Fruit fly (Drosophila melanogaster) whole organism, embryonic: ENCODE measurements around the gene CG16790.

Experiments
- B-H1 ChIP-seq: fragments of 200-800 bp; sonication (Bioruptor generic); IDR thresholded peaks from 3 replicates; pipeline ENCODE4 v1.3.6; 2022; ENCODE audit warnings: missing biosample characterization, missing genetic modification characterization
- CG1024 ChIP-seq: fragments of 200-800 bp; sonication (Bioruptor generic); IDR thresholded peaks from 2 replicates; pipeline ENCODE4 v1.3.6; 2022; ENCODE audit warnings: missing biosample characterization, missing genetic modification characterization
- CG10431 ChIP-seq: fragments of 200-800 bp; sonication (Bioruptor generic); optimal IDR thresholded peaks from 3 replicates; lab custom pipeline; 2018; ENCODE audit warnings: missing biosample characterization, mild to moderate bottlenecking, missing genetic modification characterization
- CG10565 ChIP-seq: fragments of 200-800 bp; sonication (Bioruptor generic); optimal IDR thresholded peaks from 3 replicates; lab custom pipeline; 2016; ENCODE audit warnings: missing biosample characterization, mild to moderate bottlenecking, missing genetic modification characterization
- CG11504 ChIP-seq: fragments of 200-800 bp; sonication (Bioruptor generic); optimal IDR thresholded peaks from 3 replicates; lab custom pipeline; 2019; ENCODE audit warnings: missing biosample characterization, mild to moderate bottlenecking, missing genetic modification characterization, moderate library complexity
- CG12104 ChIP-seq: fragments of 200-800 bp; sonication (Bioruptor generic); optimal IDR thresholded peaks from 3 replicates; lab custom pipeline; 2016; ENCODE audit warnings: missing biosample characterization, missing genetic modification characterization
- CG12659 ChIP-seq: fragments of 200-800 bp; sonication (Bioruptor generic); optimal IDR thresholded peaks from 3 replicates; lab custom pipeline; 2017; ENCODE audit warnings: mild to moderate bottlenecking, missing biosample characterization, missing genetic modification reagents, missing genetic modification characterization
- CG13296 ChIP-seq: fragments of 200-800 bp; sonication (Bioruptor generic); optimal IDR thresholded peaks from 3 replicates; lab custom pipeline; 2018; ENCODE audit warnings: missing biosample characterization, mild to moderate bottlenecking, missing genetic modification characterization
- CG14860 ChIP-seq: fragments of 200-800 bp; sonication (Bioruptor generic); IDR thresholded peaks from 3 replicates; pipeline ENCODE4 v1.3.6; 2022; ENCODE audit warnings: missing biosample characterization, missing genetic modification characterization; ENCODE audit not compliant: partially characterized antibody
- CG15601 ChIP-seq: fragments of 200-800 bp; sonication (Bioruptor generic); optimal IDR thresholded peaks from 3 replicates; lab custom pipeline; 2019; ENCODE audit warnings: missing biosample characterization, mild to moderate bottlenecking, missing genetic modification characterization, moderate library complexity
- CG16813 ChIP-seq: fragments of 200-800 bp; sonication (Bioruptor generic); IDR thresholded peaks from 3 replicates; pipeline ENCODE4 v1.3.6; 2022; ENCODE audit warnings: missing biosample characterization, missing genetic modification characterization; ENCODE audit not compliant: partially characterized antibody
- CG17186 ChIP-seq: fragments of 200-800 bp; sonication (Bioruptor generic); optimal IDR thresholded peaks from 3 replicates; lab custom pipeline; 2017; ENCODE audit warnings: missing biosample characterization, missing genetic modification reagents, missing genetic modification characterization
- CG17361 ChIP-seq: fragments of 200-800 bp; sonication (Bioruptor generic); IDR thresholded peaks from 3 replicates; pipeline ENCODE4 v1.3.6; 2022; ENCODE audit warnings: missing biosample characterization, missing genetic modification characterization
- CG17568 ChIP-seq: fragments of 200-800 bp; sonication (Bioruptor generic); optimal IDR thresholded peaks from 2 replicates; lab custom pipeline; 2018; ENCODE audit warnings: missing biosample characterization, mild to moderate bottlenecking, missing genetic modification characterization, moderate library complexity
- CG2120 ChIP-seq: fragments of 200-800 bp; sonication (Bioruptor generic); optimal IDR thresholded peaks from 3 replicates; lab custom pipeline; 2016; ENCODE audit warnings: missing biosample characterization, missing genetic modification characterization
- CG3163 ChIP-seq: fragments of 200-800 bp; sonication (Bioruptor generic); optimal IDR thresholded peaks from 3 replicates; lab custom pipeline; 2016; ENCODE audit warnings: missing biosample characterization, missing genetic modification characterization
- CG6813 ChIP-seq: fragments of 200-800 bp; sonication (Bioruptor generic); optimal IDR thresholded peaks from 2 replicates; lab custom pipeline; 2017; ENCODE audit warnings: missing biosample characterization, missing genetic modification characterization, mild to moderate bottlenecking, moderate library complexity, missing genetic modification reagents
- CG7963 ChIP-seq: fragments of 200-800 bp; sonication (Bioruptor generic); IDR thresholded peaks from 3 replicates; pipeline ENCODE4 v1.3.6; 2022; ENCODE audit warnings: missing biosample characterization, missing genetic modification characterization; ENCODE audit not compliant: partially characterized antibody
- CG8281 ChIP-seq: fragments of 200-800 bp; sonication (Bioruptor generic); optimal IDR thresholded peaks from 2 replicates; lab custom pipeline; 2018; ENCODE audit warnings: missing biosample characterization, mild to moderate bottlenecking, missing genetic modification characterization, moderate library complexity
- CG8944 ChIP-seq: fragments of 200-800 bp; sonication (Bioruptor generic); optimal IDR thresholded peaks from 3 replicates; lab custom pipeline; 2016; ENCODE audit warnings: missing biosample characterization, missing genetic modification characterization
- CG9437 ChIP-seq: fragments of 200-800 bp; sonication (Bioruptor generic); optimal IDR thresholded peaks from 2 replicates; lab custom pipeline; 2018; ENCODE audit warnings: missing biosample characterization, mild to moderate bottlenecking, missing genetic modification characterization
- CG9609 ChIP-seq: fragments of 200-800 bp; sonication (Bioruptor generic); optimal IDR thresholded peaks from 3 replicates; lab custom pipeline; 2016; ENCODE audit warnings: missing biosample characterization, missing genetic modification characterization
- CG9727 ChIP-seq: fragments of 200-800 bp; sonication (Bioruptor generic); optimal IDR thresholded peaks from 3 replicates; lab custom pipeline; 2017; ENCODE audit warnings: missing biosample characterization, mild to moderate bottlenecking, missing genetic modification characterization
- H2.0 ChIP-seq: fragments of 200-800 bp; sonication (Bioruptor generic); IDR thresholded peaks from 2 replicates; pipeline ENCODE4 v1.3.6; 2022; ENCODE audit warnings: missing biosample characterization, missing genetic modification characterization
- HLH4C ChIP-seq: fragments of 200-800 bp; sonication (Bioruptor generic); IDR thresholded peaks from 3 replicates; pipeline ENCODE4 v1.3.6; 2022; ENCODE audit warnings: missing biosample characterization, missing genetic modification characterization; ENCODE audit not compliant: partially characterized antibody
- Hey ChIP-seq: fragments of 200-800 bp; sonication (Bioruptor generic); optimal IDR thresholded peaks from 3 replicates; lab custom pipeline; 2018; ENCODE audit warnings: missing biosample characterization, mild to moderate bottlenecking, missing genetic modification characterization
- HmgD ChIP-seq: fragments of 200-800 bp; sonication (Bioruptor generic); optimal IDR thresholded peaks from 3 replicates; lab custom pipeline; 2016; ENCODE audit warnings: missing biosample characterization, missing genetic modification characterization
- Hr51 ChIP-seq, 2 experiments: fragments of 200-800 bp; sonication (Bioruptor generic); optimal IDR thresholded peaks; 2 replicates in 1 of 2; 3 replicates in 1 of 2; lab custom pipeline; 2016 to 2018; ENCODE audit warnings: missing biosample characterization in 2 of 2, missing genetic modification characterization in 2 of 2, mild to moderate bottlenecking in 1 of 2, moderate library complexity in 1 of 2
- Hr78 ChIP-seq, 2 experiments: fragments of 200-800 bp in 1 of 2; fragments of >200 bp in 1 of 2; sonication (Bioruptor generic) in 1 of 2; optimal IDR thresholded peaks; 2 replicates each; lab custom pipeline; 2017 to 2019; ENCODE audit warnings: missing biosample characterization in 2 of 2, missing genetic modification characterization in 2 of 2, mild to moderate bottlenecking in 1 of 2, moderate library complexity in 1 of 2
- Med ChIP-seq: fragments of 200-800 bp; sonication (Bioruptor generic); peaks from one replicate; lab custom pipeline; 2016; ENCODE audit warnings: missing biosample characterization, missing genetic modification characterization, mild to moderate bottlenecking, inconsistent platforms, moderate library complexity
- Pdp1 ChIP-seq, 2 experiments: fragments of 200-800 bp; sonication (Bioruptor generic); optimal IDR thresholded peaks; 3 replicates each; lab custom pipeline; 2016; ENCODE audit warnings: missing biosample characterization in 2 of 2, missing genetic modification characterization in 2 of 2, mild to moderate bottlenecking in 1 of 2, moderate library complexity in 1 of 2
- Scr ChIP-seq: fragments of 200-800 bp; sonication (Bioruptor generic); IDR thresholded peaks from 2 replicates; pipeline ENCODE4 v1.3.6; 2022; ENCODE audit warnings: missing biosample characterization, missing genetic modification characterization; ENCODE audit not compliant: partially characterized antibody
- YL-1 ChIP-seq: fragments of 200-800 bp; sonication (Bioruptor generic); optimal IDR thresholded peaks from 3 replicates; lab custom pipeline; 2017; ENCODE audit warnings: missing biosample characterization, mild to moderate bottlenecking, missing genetic modification characterization
- ap ChIP-seq: fragments of 200-800 bp; sonication (Bioruptor generic); IDR thresholded peaks from 2 replicates; pipeline ENCODE4 v1.3.6; 2022; ENCODE audit warnings: missing biosample characterization, missing genetic modification characterization
- bigmax ChIP-seq: fragments of 200-800 bp; sonication (Bioruptor generic); optimal IDR thresholded peaks from 2 replicates; lab custom pipeline; 2018; ENCODE audit warnings: missing biosample characterization, mild to moderate bottlenecking, missing genetic modification characterization
- cato ChIP-seq: fragments of 200-800 bp; sonication (Bioruptor generic); optimal IDR thresholded peaks from 2 replicates; lab custom pipeline; 2016; ENCODE audit warnings: missing biosample characterization, missing genetic modification characterization, borderline replicate concordance
- chn ChIP-seq: fragments of 200-800 bp; sonication (Bioruptor generic); optimal IDR thresholded peaks from 2 replicates; lab custom pipeline; 2016; ENCODE audit warnings: missing biosample characterization, missing genetic modification characterization
- crc ChIP-seq: fragments of 200-800 bp; sonication (Bioruptor generic); optimal IDR thresholded peaks from 2 replicates; lab custom pipeline; 2016; ENCODE audit warnings: missing biosample characterization, missing genetic modification characterization
- dmrt99B ChIP-seq: fragments of 200-800 bp; sonication (Bioruptor generic); optimal IDR thresholded peaks from 2 replicates; lab custom pipeline; 2018; ENCODE audit warnings: missing biosample characterization, mild to moderate bottlenecking, missing genetic modification characterization, moderate library complexity
- gt ChIP-seq: fragments of 200-800 bp; sonication (Bioruptor generic); IDR thresholded peaks from 2 replicates; pipeline ENCODE4 v1.3.6; 2022; ENCODE audit warnings: missing biosample characterization, missing genetic modification characterization
- hb ChIP-seq: fragments of 200-800 bp; sonication (Bioruptor generic); IDR thresholded peaks from 3 replicates; pipeline ENCODE4 v1.3.6; 2022; ENCODE audit warnings: missing biosample characterization, missing genetic modification characterization; ENCODE audit not compliant: partially characterized antibody
- lola ChIP-seq, 3 experiments: fragments of >200 bp in 2 of 3; fragments of 200-800 bp in 1 of 3; sonication (Bioruptor generic) in 1 of 3; optimal IDR thresholded peaks; 2 replicates each; lab custom pipeline; 2017 to 2019; ENCODE audit warnings: missing biosample characterization in 3 of 3, missing genetic modification characterization in 3 of 3, mild to moderate bottlenecking in 1 of 3, moderate library complexity in 1 of 3
- odd ChIP-seq: fragments of 200-800 bp; sonication (Bioruptor generic); optimal IDR thresholded peaks from 2 replicates; lab custom pipeline; 2017; ENCODE audit warnings: missing biosample characterization, mild to moderate bottlenecking, missing genetic modification characterization
- pho ChIP-seq: fragments of 200-800 bp; sonication (Bioruptor generic); optimal IDR thresholded peaks from 2 replicates; lab custom pipeline; 2016; ENCODE audit warnings: missing biosample characterization, missing genetic modification characterization
- schlank ChIP-seq: fragments of 200-800 bp; sonication (Bioruptor generic); optimal IDR thresholded peaks from 2 replicates; lab custom pipeline; 2018; ENCODE audit warnings: missing biosample characterization, mild to moderate bottlenecking, missing genetic modification characterization
- sisA ChIP-seq: fragments of 200-800 bp; sonication (Bioruptor generic); IDR thresholded peaks from 2 replicates; pipeline ENCODE4 v1.3.6; 2022; ENCODE audit warnings: missing biosample characterization, missing genetic modification characterization
- trh ChIP-seq: fragments of 200-800 bp; sonication (Bioruptor generic); optimal IDR thresholded peaks from 2 replicates; lab custom pipeline; 2016; ENCODE audit warnings: missing biosample characterization, missing genetic modification characterization
- unc-4 ChIP-seq: fragments of 200-800 bp; sonication (Bioruptor generic); IDR thresholded peaks from 2 replicates; pipeline ENCODE4 v1.3.6; 2022; ENCODE audit warnings: missing biosample characterization, missing genetic modification characterization; ENCODE audit not compliant: partially characterized antibody
- vnd ChIP-seq: fragments of 200-800 bp; sonication (Bioruptor generic); IDR thresholded peaks from 3 replicates; pipeline ENCODE4 v1.3.6; 2022; ENCODE audit warnings: missing biosample characterization, missing genetic modification characterization; ENCODE audit not compliant: partially characterized antibody

CG16790 gene

dm6 chr3R:9612217-9612616, 42.2 kb upstream of the CG16790 start (continued):
- no peak for TF ChIP-seq CG17361 (GFP tag; lab: Robert Waterston, UW)
- TF ChIP-seq CG11504: peak; percentile 17
- TF ChIP-seq B-H1 (GFP tag; lab: Robert Waterston, UW): no peak
- no peak for TF ChIP-seq CG6813
- no peak for TF ChIP-seq CG15601 (tag; lab: Kevin White, UChicago)
- TF ChIP-seq chn: no peak
- no peak for TF ChIP-seq Hr78 (GFP tag; optimal IDR thresholded peaks at IDR 0.05; lab: Kevin White, UChicago)
- no peak for TF ChIP-seq ap (GFP tag; lab: Robert Waterston, UW)
- no peak for TF ChIP-seq schlank (tag; lab: Kevin White, UChicago)
- no peak for TF ChIP-seq CG12659 (GFP tag; lab: Kevin White, UChicago)
- TF ChIP-seq YL-1 (GFP tag; lab: Kevin White, UChicago): no peak
- no peak for TF ChIP-seq CG8944 (GFP tag; lab: Kevin White, UChicago)
- TF ChIP-seq CG1024 (GFP tag; lab: Robert Waterston, UW): no peak
- no peak for TF ChIP-seq CG8281 (tag; lab: Kevin White, UChicago)
- no peak for TF ChIP-seq HmgD (GFP tag; lab: Kevin White, UChicago)
- no peak for TF ChIP-seq sisA (GFP tag; lab: Robert Waterston, UW)
- TF ChIP-seq CG3163 (GFP tag; lab: Kevin White, UChicago): no peak
- TF ChIP-seq CG9437 (GFP tag; lab: Kevin White, UChicago): no peak
- no peak for TF ChIP-seq crc (GFP tag; lab: Kevin White, UChicago)
- TF ChIP-seq CG12104 (GFP tag; lab: Kevin White, UChicago): no peak
- TF ChIP-seq lola (GFP tag; optimal IDR thresholded peaks at IDR 0.05; lab: Kevin White, UChicago): no peak
- no peak for TF ChIP-seq bigmax
- no peak for TF ChIP-seq trh (GFP tag; lab: Kevin White, UChicago)
- no peak for TF ChIP-seq Hr51 (GFP tag; optimal IDR thresholded peaks at IDR 0.05; lab: Kevin White, UChicago)
- TF ChIP-seq odd (GFP tag; lab: Kevin White, UChicago): no peak
- TF ChIP-seq CG13296: no peak
- TF ChIP-seq CG17568 (GFP tag; lab: Kevin White, UChicago): no peak
- no peak for TF ChIP-seq gt (GFP tag; lab: Robert Waterston, UW)
- TF ChIP-seq H2.0: no peak
- no peak for TF ChIP-seq CG10565 (GFP tag; lab: Kevin White, UChicago)
- no peak for TF ChIP-seq pho (GFP tag; lab: Kevin White, UChicago)
- TF ChIP-seq unc-4 (GFP tag; lab: Robert Waterston, UW): no peak

- TF ChIP-seq Hey (tag; lab: Kevin White, UChicago): no peak
- TF ChIP-seq CG2120 (GFP tag; lab: Kevin White, UChicago): no peak
- no peak for TF ChIP-seq CG9727 (GFP tag; lab: Kevin White, UChicago)
- peak; percentile 60 for TF ChIP-seq CG16813 (GFP tag; lab: Robert Waterston, UW)
- no peak for TF ChIP-seq CG17186
- TF ChIP-seq Pdp1 (GFP tag; optimal IDR thresholded peaks at IDR 0.05; lab: Kevin White, UChicago): peak in 1 of 2 experiments; percentile 67
- peak; percentile 68; the same call in 2 of the 3 replicates for TF ChIP-seq CG14860
- no peak for TF ChIP-seq dmrt99B (tag; lab: Kevin White, UChicago)
- no peak for TF ChIP-seq bigmax
- TF ChIP-seq hb (GFP tag; lab: Robert Waterston, UW): 0 out of 3 replicates have a peak, but pooled peaks have one; percentile 20
- peak; percentile 87 for TF ChIP-seq HLH4C (GFP tag; lab: Robert Waterston, UW)
- TF ChIP-seq CG7963 (GFP tag; lab: Robert Waterston, UW): peak; percentile 58; the same call in 1 of the 3 replicates
- peak; percentile 48; the same call in 1 of the 2 replicates for TF ChIP-seq Scr
- no peak for TF ChIP-seq CG10431 (GFP tag; lab: Kevin White, UChicago)
- peak; percentile 17 for TF ChIP-seq Med (GFP tag; lab: Kevin White, UChicago)
- TF ChIP-seq unc-4 (GFP tag; lab: Robert Waterston, UW): no peak
- peak; percentile 50; the same call in 2 of the 3 replicates for TF ChIP-seq vnd
- TF ChIP-seq cato (GFP tag; lab: Kevin White, UChicago): no peak
- TF ChIP-seq CG9609 (GFP tag; lab: Kevin White, UChicago): no peak
Measured at dm6 chr3R:9608206-9608605, 38.2 kb upstream of the CG16790 start.
